Fruit fly (Drosophila melanogaster) whole organism, embryonic: ENCODE measurements around the gene Lon.

ENCODE experiments used
- Adf1 ChIP-seq: fragments of 200-800 bp; sonication (Bioruptor generic); IDR thresholded peaks from 2 replicates; pipeline ENCODE4 v1.3.6; 2022; ENCODE audit warnings: missing biosample characterization, missing genetic modification characterization
- BEAF-32 ChIP-seq: fragments of 200-800 bp; sonication (Bioruptor generic); optimal IDR thresholded peaks from 3 replicates; lab custom pipeline; 2017; ENCODE audit warnings: missing biosample characterization, missing genetic modification characterization, mild to moderate bottlenecking, moderate library complexity, missing genetic modification reagents
- Bdp1 ChIP-seq: fragments of 200-800 bp; sonication (Bioruptor generic); optimal IDR thresholded peaks from 3 replicates; lab custom pipeline; 2016; ENCODE audit warnings: missing biosample characterization, missing genetic modification characterization
- Blimp-1 ChIP-seq: fragments of 200-800 bp; sonication (Bioruptor generic); optimal IDR thresholded peaks from 3 replicates; lab custom pipeline; 2018; ENCODE audit warnings: missing biosample characterization, missing genetic modification characterization, mild to moderate bottlenecking, moderate library complexity, missing genetic modification reagents
- C15 ChIP-seq: fragments of 200-800 bp; sonication (Bioruptor generic); IDR thresholded peaks from 3 replicates; pipeline ENCODE4 v1.3.6; 2022; ENCODE audit warnings: missing biosample characterization, missing genetic modification characterization
- CG10366 ChIP-seq: fragments of 200-800 bp; sonication (Bioruptor generic); IDR thresholded peaks from 2 replicates; pipeline ENCODE4 v1.3.6; 2022; ENCODE audit warnings: missing biosample characterization, missing genetic modification characterization
- CG10543 ChIP-seq: fragments of 200-800 bp; sonication (Bioruptor generic); optimal IDR thresholded peaks from 3 replicates; lab custom pipeline; 2017; ENCODE audit warnings: missing biosample characterization, mild to moderate bottlenecking, missing genetic modification characterization, moderate library complexity
- CG11504 ChIP-seq: fragments of 200-800 bp; sonication (Bioruptor generic); optimal IDR thresholded peaks from 3 replicates; lab custom pipeline; 2019; ENCODE audit warnings: missing biosample characterization, mild to moderate bottlenecking, missing genetic modification characterization, moderate library complexity
- CG12942 ChIP-seq: fragments of 200-800 bp; sonication (Bioruptor generic); optimal IDR thresholded peaks from 3 replicates; lab custom pipeline; 2016; ENCODE audit warnings: missing biosample characterization, missing genetic modification characterization
- CG14050 ChIP-seq: fragments of 200-800 bp; sonication (Bioruptor generic); IDR thresholded peaks from 3 replicates; pipeline ENCODE4 v1.3.6; 2022; ENCODE audit warnings: missing biosample characterization, missing genetic modification characterization
- CG14441 ChIP-seq: fragments of 200-800 bp; sonication (Bioruptor generic); IDR thresholded peaks from 2 replicates; pipeline ENCODE4 v1.3.6; 2022; ENCODE audit warnings: missing biosample characterization, missing genetic modification characterization
- CG15269 ChIP-seq: fragments of 200-800 bp; sonication (Bioruptor generic); optimal IDR thresholded peaks from 2 replicates; lab custom pipeline; 2018; ENCODE audit warnings: missing biosample characterization, mild to moderate bottlenecking, missing genetic modification characterization, moderate library complexity
- CG15696 ChIP-seq: fragments of 200-800 bp; sonication (Bioruptor generic); optimal IDR thresholded peaks from 2 replicates; lab custom pipeline; 2019; ENCODE audit warnings: missing biosample characterization, mild to moderate bottlenecking, missing genetic modification characterization, moderate library complexity
- CG17612 ChIP-seq: fragments of 200-800 bp; sonication (Bioruptor generic); IDR thresholded peaks from 2 replicates; pipeline ENCODE4 v1.3.6; 2022; ENCODE audit warnings: missing biosample characterization, missing genetic modification characterization
- CG2712 ChIP-seq: fragments of 200-800 bp; optimal IDR thresholded peaks from 3 replicates; lab custom pipeline; 2019; ENCODE audit warnings: missing biosample characterization, mild to moderate bottlenecking, missing genetic modification characterization, moderate library complexity
- CG3838 ChIP-seq: fragments of 200-800 bp; sonication (Bioruptor generic); optimal IDR thresholded peaks from 3 replicates; lab custom pipeline; 2016; ENCODE audit warnings: missing biosample characterization, missing genetic modification characterization
- CG3995 ChIP-seq: fragments of 200-800 bp; sonication (Bioruptor generic); optimal IDR thresholded peaks from 3 replicates; lab custom pipeline; 2016; ENCODE audit warnings: missing biosample characterization, missing genetic modification characterization
- CG6654 ChIP-seq: fragments of 200-800 bp; sonication (Bioruptor generic); optimal IDR thresholded peaks from 2 replicates; lab custom pipeline; 2017; ENCODE audit warnings: missing biosample characterization, mild to moderate bottlenecking, missing genetic modification characterization
- CG6683 ChIP-seq: fragments of 200-800 bp; sonication (Bioruptor generic); optimal IDR thresholded peaks from 2 replicates; lab custom pipeline; 2017; ENCODE audit warnings: missing biosample characterization, mild to moderate bottlenecking, missing genetic modification characterization, missing genetic modification reagents
- CG7839 ChIP-seq: fragments of 200-800 bp; sonication (Bioruptor generic); optimal IDR thresholded peaks from 3 replicates; lab custom pipeline; 2018; ENCODE audit warnings: missing biosample characterization, mild to moderate bottlenecking, missing genetic modification characterization, moderate library complexity
- CG8765 ChIP-seq: fragments of 200-800 bp; sonication (Bioruptor generic); IDR thresholded peaks from 2 replicates; pipeline ENCODE4 v1.3.6; 2022; ENCODE audit warnings: missing biosample characterization, missing genetic modification characterization
- CG9876 ChIP-seq: fragments of 200-800 bp; sonication (Bioruptor generic); optimal IDR thresholded peaks from 2 replicates; lab custom pipeline; 2016; ENCODE audit warnings: missing biosample characterization, missing genetic modification characterization
- CTCF ChIP-seq: fragments of 200-800 bp; sonication (Bioruptor generic); optimal IDR thresholded peaks from 2 replicates; lab custom pipeline; 2017; ENCODE audit warnings: missing biosample characterization, mild to moderate bottlenecking, missing genetic modification characterization, moderate library complexity
- CkIIα-i1 ChIP-seq: fragments of 200-800 bp; sonication (Bioruptor generic); IDR thresholded peaks from 2 replicates; pipeline ENCODE4 v1.3.6; 2022; ENCODE audit warnings: missing biosample characterization, missing genetic modification characterization
- Dbx ChIP-seq: fragments of 200-800 bp; sonication (Bioruptor generic); IDR thresholded peaks from 3 replicates; pipeline ENCODE4 v1.3.6; 2022; ENCODE audit warnings: missing biosample characterization, missing genetic modification characterization
- Dip2 ChIP-seq: fragments of 200-800 bp; sonication (Bioruptor generic); IDR thresholded peaks from 2 replicates; pipeline ENCODE4 v1.3.6; 2022; ENCODE audit warnings: missing biosample characterization, missing genetic modification characterization
- Dip3 ChIP-seq: fragments of 200-800 bp; sonication (Bioruptor generic); optimal IDR thresholded peaks from 3 replicates; lab custom pipeline; 2016; ENCODE audit warnings: missing biosample characterization, missing genetic modification characterization
- Dll ChIP-seq: fragments of 200-800 bp; sonication (Bioruptor generic); IDR thresholded peaks from 4 replicates; pipeline ENCODE4 v1.3.6; 2022; ENCODE audit warnings: missing biosample characterization, missing genetic modification characterization; ENCODE audit not compliant: partially characterized antibody
- Doc3 ChIP-seq: fragments of 200-800 bp; sonication (Bioruptor generic); IDR thresholded peaks from 3 replicates; pipeline ENCODE4 v1.3.6; 2022; ENCODE audit warnings: missing biosample characterization, missing genetic modification characterization; ENCODE audit not compliant: partially characterized antibody
- Eip74EF ChIP-seq, 2 experiments: fragments of 200-800 bp in 1 of 2; fragments of >200 bp in 1 of 2; sonication (Bioruptor generic) in 1 of 2; optimal IDR thresholded peaks; 2 replicates each; lab custom pipeline; 2017 to 2019; ENCODE audit warnings: missing biosample characterization in 2 of 2, missing genetic modification characterization in 2 of 2, mild to moderate bottlenecking in 1 of 2, moderate library complexity in 1 of 2
- Hr78 ChIP-seq, 2 experiments: fragments of 200-800 bp in 1 of 2; fragments of >200 bp in 1 of 2; sonication (Bioruptor generic) in 1 of 2; optimal IDR thresholded peaks; 2 replicates each; lab custom pipeline; 2017 to 2019; ENCODE audit warnings: missing biosample characterization in 2 of 2, missing genetic modification characterization in 2 of 2, mild to moderate bottlenecking in 1 of 2, moderate library complexity in 1 of 2
- NFAT ChIP-seq: fragments of 200-800 bp; sonication (Bioruptor generic); IDR thresholded peaks from 2 replicates; pipeline ENCODE4 v1.3.6; 2022; ENCODE audit warnings: missing biosample characterization, missing genetic modification characterization
- Scr ChIP-seq: fragments of 200-800 bp; sonication (Bioruptor generic); IDR thresholded peaks from 2 replicates; pipeline ENCODE4 v1.3.6; 2022; ENCODE audit warnings: missing biosample characterization, missing genetic modification characterization; ENCODE audit not compliant: partially characterized antibody
- Taf1 ChIP-seq: fragments of 200-800 bp; sonication (Bioruptor generic); IDR thresholded peaks from 2 replicates; pipeline ENCODE4 v1.3.6; 2022; ENCODE audit warnings: missing biosample characterization, missing genetic modification characterization
- az2 ChIP-seq: fragments of 200-800 bp; sonication (Bioruptor generic); optimal IDR thresholded peaks from 3 replicates; lab custom pipeline; 2016; ENCODE audit warnings: missing biosample characterization, missing genetic modification characterization
- ci ChIP-seq: fragments of 200-800 bp; sonication (Bioruptor generic); IDR thresholded peaks from 3 replicates; pipeline ENCODE4 v1.3.6; 2022; ENCODE audit warnings: missing biosample characterization, missing genetic modification characterization
- disco-r ChIP-seq: fragments of 200-800 bp; sonication (Bioruptor generic); optimal IDR thresholded peaks from 2 replicates; lab custom pipeline; 2016; ENCODE audit warnings: missing biosample characterization, missing genetic modification characterization
- esg ChIP-seq: fragments of 200-800 bp; sonication (Bioruptor generic); conservative IDR thresholded peaks from 2 replicates; pipeline ENCODE4 v1.3.6; 2022; ENCODE audit warnings: missing biosample characterization, missing genetic modification characterization
- gfzf ChIP-seq: fragments of 200-800 bp; sonication (Bioruptor generic); optimal IDR thresholded peaks from 2 replicates; lab custom pipeline; 2016; ENCODE audit warnings: missing biosample characterization, mild to moderate bottlenecking, missing genetic modification characterization, moderate library complexity
- grau ChIP-seq: fragments of 200-800 bp; optimal IDR thresholded peaks from 3 replicates; lab custom pipeline; 2019; ENCODE audit warnings: missing biosample characterization, mild to moderate bottlenecking, missing genetic modification characterization, moderate library complexity
- ham ChIP-seq: fragments of 200-800 bp; sonication (Bioruptor generic); IDR thresholded peaks from 2 replicates; pipeline ENCODE4 v1.3.6; 2022; ENCODE audit warnings: missing biosample characterization, missing genetic modification characterization
- her ChIP-seq: fragments of 200-800 bp; sonication (Bioruptor generic); optimal IDR thresholded peaks from 2 replicates; lab custom pipeline; 2016; ENCODE audit warnings: missing biosample characterization, missing genetic modification characterization
- hkb ChIP-seq, 2 experiments: fragments of 200-800 bp in 1 of 2; fragments of >200 bp in 1 of 2; sonication (Bioruptor generic) in 1 of 2; IDR thresholded peaks in 1 of 2; optimal IDR thresholded peaks in 1 of 2; 2 replicates each; pipeline versions ENCODE4 v1.3.6 to Lab custom; 2017 to 2022; ENCODE audit warnings: missing biosample characterization in 1 of 2, missing genetic modification characterization in 1 of 2
- kay ChIP-seq: fragments of 200-800 bp; sonication (Bioruptor generic); optimal IDR thresholded peaks from 2 replicates; lab custom pipeline; 2016; ENCODE audit warnings: missing biosample characterization, missing genetic modification characterization
- lola ChIP-seq, 3 experiments: fragments of >200 bp in 2 of 3; fragments of 200-800 bp in 1 of 3; sonication (Bioruptor generic) in 1 of 3; optimal IDR thresholded peaks; 2 replicates each; lab custom pipeline; 2017 to 2019; ENCODE audit warnings: missing biosample characterization in 3 of 3, missing genetic modification characterization in 3 of 3, mild to moderate bottlenecking in 1 of 3, moderate library complexity in 1 of 3
- maf-S ChIP-seq: fragments of 200-800 bp; sonication (Bioruptor generic); optimal IDR thresholded peaks from 2 replicates; lab custom pipeline; 2016; ENCODE audit warnings: missing biosample characterization, missing genetic modification characterization
- phol ChIP-seq: fragments of 200-800 bp; sonication (Bioruptor generic); optimal IDR thresholded peaks from 3 replicates; lab custom pipeline; 2018; ENCODE audit warnings: missing biosample characterization, mild to moderate bottlenecking, missing genetic modification characterization, moderate library complexity
- schlank ChIP-seq: fragments of 200-800 bp; sonication (Bioruptor generic); optimal IDR thresholded peaks from 2 replicates; lab custom pipeline; 2018; ENCODE audit warnings: missing biosample characterization, mild to moderate bottlenecking, missing genetic modification characterization
- shn ChIP-seq: fragments of 200-800 bp; sonication (Bioruptor generic); optimal IDR thresholded peaks from 3 replicates; lab custom pipeline; 2016; ENCODE audit warnings: missing biosample characterization, missing genetic modification characterization
- ssp ChIP-seq: fragments of 200-800 bp; sonication (Bioruptor generic); IDR thresholded peaks from 2 replicates; pipeline ENCODE4 v1.3.6; 2022; ENCODE audit warnings: missing biosample characterization, missing genetic modification characterization
- tx ChIP-seq: fragments of 200-800 bp; sonication (Bioruptor generic); optimal IDR thresholded peaks from 2 replicates; lab custom pipeline; 2016; ENCODE audit warnings: missing biosample characterization, missing genetic modification characterization

Gene Lon

DNA sequence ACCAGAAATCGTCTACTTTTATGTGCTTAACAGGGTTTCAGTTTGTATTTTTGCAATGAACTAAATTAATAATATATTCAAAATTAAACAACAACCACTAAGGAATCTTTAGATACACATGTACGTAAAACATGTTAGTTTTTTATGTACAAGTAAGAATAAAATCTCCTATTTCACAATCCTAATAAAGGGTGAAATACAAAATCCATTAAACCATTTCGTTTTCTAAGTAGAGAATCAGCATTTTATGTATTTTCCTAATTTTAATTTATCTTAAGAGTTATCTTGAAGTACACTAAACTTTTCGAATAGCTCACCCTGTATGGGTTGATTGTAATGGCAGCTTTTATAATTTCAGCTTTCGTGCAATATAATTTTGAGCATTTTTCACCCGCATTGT is 50.3 kb downstream of the Lon start (continued):
- no peak for TF ChIP-seq Dip2
- no peak for TF ChIP-seq CTCF
- TF ChIP-seq ham (GFP tag; lab: Robert Waterston, UW): no peak
- TF ChIP-seq esg: no peak
- peak; percentile 61 for TF ChIP-seq grau (tag; lab: Kevin White, UChicago)
- TF ChIP-seq CG15696 (tag; lab: Kevin White, UChicago): no peak
- no peak for TF ChIP-seq Taf1
- no peak for TF ChIP-seq CG6654 (GFP tag; lab: Kevin White, UChicago)
- TF ChIP-seq tx (GFP tag; lab: Kevin White, UChicago): no peak
- no peak for TF ChIP-seq CG3838 (GFP tag; lab: Kevin White, UChicago)
- TF ChIP-seq CG2712 (tag; lab: Kevin White, UChicago): peak; percentile 45
- no peak for TF ChIP-seq CG8765 (GFP tag; lab: Robert Waterston, UW)
- no peak for TF ChIP-seq her (GFP tag; lab: Kevin White, UChicago)
- TF ChIP-seq kay (GFP tag; lab: Kevin White, UChicago): no peak
- TF ChIP-seq CG12942 (GFP tag; lab: Kevin White, UChicago): no peak
- TF ChIP-seq CG3995 (GFP tag; lab: Kevin White, UChicago): peak; percentile 22
- TF ChIP-seq schlank (tag; lab: Kevin White, UChicago): no peak
- no peak for TF ChIP-seq ssp (GFP tag; lab: Robert Waterston, UW)
- peak; percentile 25 for TF ChIP-seq CG15269
- TF ChIP-seq BEAF-32 (GFP tag; lab: Kevin White, UChicago): no peak
- TF ChIP-seq Eip74EF (GFP tag; optimal IDR thresholded peaks at IDR 0.05; lab: Kevin White, UChicago): no peak
- no peak for TF ChIP-seq gfzf (GFP tag; lab: Kevin White, UChicago)
- no peak for TF ChIP-seq Adf1 (GFP tag; lab: Robert Waterston, UW)
- TF ChIP-seq CG10366: no peak
- TF ChIP-seq shn (GFP tag; lab: Kevin White, UChicago): no peak
- TF ChIP-seq CG6683 (GFP tag; lab: Kevin White, UChicago): no peak
- no peak for TF ChIP-seq CG9876 (GFP tag; lab: Kevin White, UChicago)
- TF ChIP-seq Bdp1 (GFP tag; lab: Kevin White, UChicago): no peak
- no peak for TF ChIP-seq hkb (optimal IDR thresholded peaks at IDR 0.05; lab: Kevin White, UChicago)
- no peak; the same call in 1 of the 2 replicates for TF ChIP-seq hkb (GFP tag; IDR thresholded peaks at IDR 0.05; lab: Robert Waterston, UW)
- TF ChIP-seq ci (GFP tag; lab: Robert Waterston, UW): no peak
- no peak for TF ChIP-seq CG14050 (GFP tag; lab: Robert Waterston, UW)
- TF ChIP-seq phol (tag; lab: Kevin White, UChicago): peak; percentile 19
- TF ChIP-seq C15 (GFP tag; lab: Robert Waterston, UW): no peak
- peak; percentile 60 for TF ChIP-seq CG11504
- no peak for TF ChIP-seq Scr (GFP tag; lab: Robert Waterston, UW)
- no peak for TF ChIP-seq Dbx (GFP tag; lab: Robert Waterston, UW)
- no peak for TF ChIP-seq Doc3 (GFP tag; lab: Robert Waterston, UW)
- no peak for TF ChIP-seq CkIIα-i1 (GFP tag; lab: Robert Waterston, UW)
- no peak for TF ChIP-seq Blimp-1
- TF ChIP-seq CG7839: peak; percentile 30
- TF ChIP-seq disco-r (GFP tag; lab: Kevin White, UChicago): no peak
- no peak for TF ChIP-seq CG17612 (GFP tag; lab: Robert Waterston, UW)
- no peak for TF ChIP-seq NFAT (GFP tag; lab: Robert Waterston, UW)
- no peak for TF ChIP-seq CG14441 (GFP tag; lab: Robert Waterston, UW)
- TF ChIP-seq CG10543 (GFP tag; lab: Kevin White, UChicago): no peak
- TF ChIP-seq lola (GFP tag; optimal IDR thresholded peaks at IDR 0.05; lab: Kevin White, UChicago): no peak
- TF ChIP-seq Hr78 (GFP tag; optimal IDR thresholded peaks at IDR 0.05; lab: Kevin White, UChicago): no peak
- TF ChIP-seq Dip3 (GFP tag; lab: Kevin White, UChicago): peak; percentile 32
- no peak for TF ChIP-seq Dll (GFP tag; lab: Robert Waterston, UW)
- no peak for TF ChIP-seq maf-S (GFP tag; lab: Kevin White, UChicago)
- TF ChIP-seq az2 (GFP tag; lab: Kevin White, UChicago): no peak
